Worm (Caenorhabditis elegans) whole organism, young adult: ENCODE measurements around the gene fbxb-79.
"Not testable (repeated sequence)": the region's sequence is repeated elsewhere in the genome, so short reads cannot be mapped to it uniquely, and the experiment has no call there.

ENCODE experiments used
- F52B5.7 ChIP-seq: sonication (generic microtip); optimal IDR thresholded peaks from 2 replicates; lab custom pipeline; 2016; ENCODE audit warnings: mild to moderate bottlenecking, missing genetic modification characterization, missing compliant biosample characterization
- T07F8.4 ChIP-seq: sonication (generic microtip); optimal IDR thresholded peaks from 2 replicates; lab custom pipeline; 2016; ENCODE audit warnings: mild to moderate bottlenecking, missing genetic modification characterization, moderate library complexity, missing compliant biosample characterization
- Y67H2A.10 ChIP-seq: fragments of 200-800 bp; sonication (Bioruptor generic); conservative IDR thresholded peaks from 2 replicates; pipeline ENCODE4 v1.3.6; 2022; ENCODE audit warnings: missing genetic modification reagents, missing genetic modification characterization, missing compliant biosample characterization
- Y79H2A.3 ChIP-seq: fragments of 200-800 bp; sonication (Bioruptor generic); conservative IDR thresholded peaks from 2 replicates; pipeline ENCODE4 v1.3.6; 2022; ENCODE audit warnings: missing genetic modification reagents, missing genetic modification characterization, missing compliant biosample characterization
- cebp-1 ChIP-seq, 2 experiments: fragments of 200-800 bp in 1 of 2; sonication (Bioruptor generic) in 1 of 2; sonication (generic microtip) in 1 of 2; IDR thresholded peaks in 1 of 2; optimal IDR thresholded peaks in 1 of 2; 2 replicates each; pipeline versions ENCODE4 v1.3.6 to Lab custom; 2017 to 2022; ENCODE audit warnings: missing compliant biosample characterization in 2 of 2, missing genetic modification characterization in 2 of 2, mild to moderate bottlenecking in 1 of 2, missing genetic modification reagents in 1 of 2, moderate library complexity in 1 of 2
- ceh-100 ChIP-seq: fragments of 200-800 bp; sonication (Bioruptor generic); IDR thresholded peaks from 2 replicates; pipeline ENCODE4 v1.3.6; 2022; ENCODE audit warnings: missing genetic modification reagents, missing genetic modification characterization, missing compliant biosample characterization
- dpl-1 ChIP-seq: fragments of 150-350 bp; optimal IDR thresholded peaks from 2 replicates; lab custom pipeline; 2014; ENCODE audit warnings: missing biosample characterization, missing genetic modification reagents, missing genetic modification characterization
- efl-1 ChIP-seq: fragments of 150-350 bp; optimal IDR thresholded peaks from 2 replicates; lab custom pipeline; 2014; ENCODE audit warnings: missing biosample characterization, missing genetic modification reagents, missing genetic modification characterization
- hsf-1 ChIP-seq: fragments of 200-800 bp; sonication (Bioruptor generic); IDR thresholded peaks from 2 replicates; pipeline ENCODE4 v1.3.6; 2022; ENCODE audit warnings: missing genetic modification reagents, missing genetic modification characterization, missing compliant biosample characterization
- let-607 ChIP-seq, 2 experiments: fragments of 200-800 bp in 1 of 2; sonication (Bioruptor generic) in 1 of 2; sonication (generic microtip) in 1 of 2; optimal IDR thresholded peaks; 2 replicates each; lab custom pipeline; 2016 to 2018; ENCODE audit warnings: mild to moderate bottlenecking in 2 of 2, missing compliant biosample characterization in 2 of 2, missing genetic modification characterization in 2 of 2, moderate library complexity in 2 of 2, missing genotype in 1 of 2
- lsl-1 ChIP-seq: fragments of 200-800 bp; sonication (Bioruptor generic); optimal IDR thresholded peaks from 2 replicates; lab custom pipeline; 2018; ENCODE audit warnings: mild to moderate bottlenecking, missing genetic modification characterization, moderate library complexity, missing compliant biosample characterization
- madf-3 ChIP-seq: fragments of 200-800 bp; sonication (Bioruptor generic); IDR thresholded peaks from 2 replicates; pipeline ENCODE4 v1.3.6; 2022; ENCODE audit warnings: missing genetic modification reagents, missing genetic modification characterization, missing compliant biosample characterization

ce11 chrIV:11154425-11155114, 34.7 kb downstream of the fbxb-79 start, which contains the start of gene C08F8.3:
- not testable (repeated sequence) for TF ChIP-seq madf-3; Y67H2A.10 (GFP tag; lab: Robert Waterston, UW); Y79H2A.3 (GFP tag; lab: Robert Waterston, UW); let-607 (tag; optimal IDR thresholded peaks at IDR 0.05; lab: Kevin White, UChicago); F52B5.7 (tag; lab: Kevin White, UChicago); cebp-1 (GFP tag; IDR thresholded peaks at IDR 0.05; lab: Robert Waterston, UW); cebp-1 (tag; optimal IDR thresholded peaks at IDR 0.05; lab: Kevin White, UChicago); T07F8.4
- TF ChIP-seq hsf-1 (peak; percentile 81; the same call in 1 of the 2 replicates), lsl-1 (GFP tag; lab: Kevin White, UChicago) (peak; percentile 89), efl-1 (GFP tag; lab: Kevin White, UChicago) (peak; percentile 95), ceh-100 (0 out of 2 replicates have a peak, but pooled peaks have one; percentile 23), dpl-1 (GFP tag; lab: Kevin White, UChicago) (peak; percentile 71)
